Fruit fly (Drosophila melanogaster): ENCODE results near the gene CanA1.

dm6 chr3R:31038473-31039424 is at the start of gene CanA1:
- no peak for TF ChIP-seq pita (GFP tag; optimal IDR thresholded peaks at IDR 0.05)
- TF ChIP-seq MTF-1 (GFP tag; optimal IDR thresholded peaks at IDR 0.05; ENCODE audit: borderline replicate concordance): no peak
- no peak for TF ChIP-seq Xbp1 (GFP tag; optimal IDR thresholded peaks at IDR 0.05)
- no peak for TF ChIP-seq H15 (GFP tag; IDR thresholded peaks at IDR 0.05)
- TF ChIP-seq CG9876 (GFP tag; optimal IDR thresholded peaks at IDR 0.05): no peak
- no peak for TF ChIP-seq insv (GFP tag; optimal IDR thresholded peaks at IDR 0.05)
- no peak for TF ChIP-seq CG13287 (GFP tag; IDR thresholded peaks at IDR 0.05; ENCODE audit: partially characterized antibody)
- peak; percentile 22 for TF ChIP-seq cg (GFP tag; optimal IDR thresholded peaks at IDR 0.05)
- peak; percentile 59; the same call in 1 of the 2 replicates for TF ChIP-seq CG32532 (GFP tag; IDR thresholded peaks at IDR 0.05)
- TF ChIP-seq CG3847 (GFP tag; IDR thresholded peaks at IDR 0.05): peak; percentile 39; the same call in 1 of the 2 replicates
- TF ChIP-seq Sry-β (GFP tag; optimal IDR thresholded peaks at IDR 0.05): no peak

Data from whole organism, embryonic.